Worm (Caenorhabditis elegans): ENCODE results near the gene tbx-31.

DNA sequence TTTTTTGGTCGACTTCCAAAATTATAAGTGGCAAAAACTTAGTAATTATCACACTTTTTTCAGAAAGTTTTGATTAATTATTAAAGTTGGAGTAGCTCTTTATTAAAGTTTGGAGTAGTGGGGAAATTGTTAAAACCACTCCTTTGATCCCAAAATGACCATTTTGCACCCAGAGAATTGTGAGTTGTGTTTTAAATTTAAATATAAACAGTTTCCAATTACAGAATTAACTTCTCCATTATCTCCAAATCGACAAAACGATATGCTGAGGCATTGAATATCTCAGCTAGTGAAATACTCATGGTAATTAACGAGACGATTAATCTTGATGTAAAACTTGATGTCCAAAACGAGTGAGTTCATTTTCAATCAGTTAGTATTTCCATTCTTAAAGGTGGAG is 46.1 kb downstream of the tbx-31 start, which contains the start of gene fbxb-58:
- no peak for TF ChIP-seq lsy-2 (tag; optimal IDR thresholded peaks at IDR 0.05)
- no peak for TF ChIP-seq ceh-82 (tag; optimal IDR thresholded peaks at IDR 0.05)
- TF ChIP-seq nhr-85 (tag) = no peak
- no peak for TF ChIP-seq tbx-2 (tag; optimal IDR thresholded peaks at IDR 0.05)
- no peak for TF ChIP-seq unc-130 (tag; optimal IDR thresholded peaks at IDR 0.05)
